Worm (Caenorhabditis elegans) whole organism, L4 larva: Measurements from ENCODE around the gene mpst-1.
A peak's percentile ranks its signal among the peaks of the same experiment; 100 is the strongest.

Experiments used
- F10B5.3 ChIP-seq: sonication (generic microtip); optimal IDR thresholded peaks from 2 replicates; lab custom pipeline; 2016; ENCODE audit warnings: mild to moderate bottlenecking, missing genetic modification characterization, missing compliant biosample characterization
- F26F4.8 ChIP-seq: fragments of 200-800 bp; sonication (Bioruptor generic); conservative IDR thresholded peaks from 2 replicates; pipeline ENCODE4 v1.3.6; 2022; ENCODE audit warnings: missing genetic modification characterization, missing compliant biosample characterization
- F37D6.2 ChIP-seq: sonication (generic microtip); optimal IDR thresholded peaks from 2 replicates; lab custom pipeline; 2016; ENCODE audit warnings: mild to moderate bottlenecking, missing genetic modification characterization, missing compliant biosample characterization
- F49E8.2 ChIP-seq: sonication (generic microtip); optimal IDR thresholded peaks from 2 replicates; lab custom pipeline; 2016; ENCODE audit warnings: missing compliant biosample characterization, mild to moderate bottlenecking, missing genetic modification characterization, borderline replicate concordance
- T26A8.4 ChIP-seq: fragments of 200-800 bp; sonication (Bioruptor generic); IDR thresholded peaks from 2 replicates; pipeline ENCODE4 v1.3.6; 2022; ENCODE audit warnings: missing genetic modification characterization, missing compliant biosample characterization
- Y75B8A.6 ChIP-seq: fragments of 200-800 bp; sonication (Bioruptor generic); IDR thresholded peaks from 2 replicates; pipeline ENCODE4 v1.3.6; 2022; ENCODE audit warnings: missing genetic modification reagents, missing genetic modification characterization, missing compliant biosample characterization
- ZK546.5 ChIP-seq, 2 experiments: sonication (generic microtip); optimal IDR thresholded peaks; 2 replicates each; lab custom pipeline; 2017; ENCODE audit warnings: missing biosample characterization in 2 of 2, missing genetic modification characterization in 2 of 2
- aha-1 ChIP-seq: fragments of 150-350 bp; peaks from one replicate; lab custom pipeline; 2014; ENCODE audit warnings: missing biosample characterization, missing genetic modification characterization
- aly-2 ChIP-seq: sonication (generic microtip); optimal IDR thresholded peaks from 2 replicates; lab custom pipeline; 2018; ENCODE audit warnings: missing biosample characterization, missing genetic modification characterization
- ama-1 ChIP-seq: fragments of 150-350 bp; optimal IDR thresholded peaks from 2 replicates; lab custom pipeline; 2014; ENCODE audit warnings: inconsistent platforms, mixed read lengths
- ceh-28 ChIP-seq: fragments of 150-350 bp; optimal IDR thresholded peaks from 2 replicates; lab custom pipeline; 2014; ENCODE audit warnings: missing biosample characterization, missing genetic modification reagents, missing genetic modification characterization
- ceh-32 ChIP-seq: sonication (generic microtip); optimal IDR thresholded peaks from 2 replicates; lab custom pipeline; 2016; ENCODE audit warnings: mild to moderate bottlenecking, missing genetic modification characterization, missing compliant biosample characterization; ENCODE audit not compliant: poor library complexity
- ceh-44 ChIP-seq: fragments of 200-800 bp; sonication (Bioruptor generic); IDR thresholded peaks from 2 replicates; pipeline ENCODE4 v1.3.6; 2022; ENCODE audit warnings: missing genetic modification reagents, missing genetic modification characterization, missing compliant biosample characterization
- ces-1 ChIP-seq: fragments of 150-350 bp; sonication (generic microtip); optimal IDR thresholded peaks from 4 replicates; lab custom pipeline; 2014; ENCODE audit warnings: missing biosample characterization, missing genetic modification reagents, missing genetic modification characterization
- daf-16 ChIP-seq, 3 experiments: sonication (generic microtip); optimal IDR thresholded peaks; 2 replicates each; lab custom pipeline; 2016 to 2017; ENCODE audit warnings: missing genetic modification characterization in 3 of 3, missing genetic modification reagents in 3 of 3, mild to moderate bottlenecking in 2 of 3, missing compliant biosample characterization in 2 of 3, missing biosample characterization in 1 of 3, moderate library complexity in 1 of 3
- daf-19 ChIP-seq: fragments of 200-800 bp; sonication (Bioruptor generic); conservative IDR thresholded peaks from 2 replicates; pipeline ENCODE4 v1.3.6; 2022; ENCODE audit warnings: missing genetic modification characterization, missing compliant biosample characterization
- daf-8 ChIP-seq: fragments of 200-800 bp; sonication (Bioruptor generic); IDR thresholded peaks from 2 replicates; pipeline ENCODE4 v1.3.6; 2022; ENCODE audit warnings: missing genetic modification characterization, missing compliant biosample characterization
- dmd-8 ChIP-seq: fragments of 200-800 bp; sonication (Bioruptor generic); IDR thresholded peaks from 2 replicates; pipeline ENCODE4 v1.3.6; 2022; ENCODE audit warnings: missing genetic modification characterization, missing compliant biosample characterization
- egl-27 ChIP-seq: sonication (generic microtip); optimal IDR thresholded peaks from 3 replicates; lab custom pipeline; 2017; ENCODE audit warnings: missing biosample characterization, missing genetic modification reagents, missing genetic modification characterization
- fkh-10 ChIP-seq: fragments of 150-350 bp; optimal IDR thresholded peaks from 2 replicates; lab custom pipeline; 2014; ENCODE audit warnings: missing biosample characterization, missing genetic modification reagents, missing genetic modification characterization
- fos-1 ChIP-seq: fragments of 150-350 bp; optimal IDR thresholded peaks from 2 replicates; lab custom pipeline; 2014; ENCODE audit warnings: missing biosample characterization, missing genetic modification characterization
- hlh-11 ChIP-seq: fragments of 200-800 bp; sonication (Bioruptor generic); optimal IDR thresholded peaks from 2 replicates; lab custom pipeline; 2018; ENCODE audit warnings: mild to moderate bottlenecking, missing genetic modification characterization, missing compliant biosample characterization
- hlh-30 ChIP-seq: sonication (generic microtip); optimal IDR thresholded peaks from 2 replicates; lab custom pipeline; 2017; ENCODE audit warnings: antibody characterized with exemption, mild to moderate bottlenecking, missing genetic modification characterization, missing compliant biosample characterization; ENCODE audit not compliant: insufficient read depth
- jun-1 ChIP-seq: fragments of 150-350 bp; optimal IDR thresholded peaks from 2 replicates; lab custom pipeline; 2014; ENCODE audit warnings: missing biosample characterization, missing genetic modification reagents, missing genetic modification characterization
- lin-1 ChIP-seq: fragments of 200-800 bp; sonication (Bioruptor generic); IDR thresholded peaks from 2 replicates; pipeline ENCODE4 v1.3.6; 2022; ENCODE audit warnings: missing genetic modification reagents, missing genetic modification characterization, missing compliant biosample characterization
- lin-13 ChIP-seq: fragments of 150-350 bp; optimal IDR thresholded peaks from 2 replicates; lab custom pipeline; 2014; ENCODE audit warnings: missing biosample characterization, missing genetic modification reagents, missing genetic modification characterization
- lin-15B ChIP-seq: fragments of 150-350 bp; sonication (generic microtip); optimal IDR thresholded peaks from 3 replicates; lab custom pipeline; 2014; ENCODE audit warnings: missing biosample characterization, missing genetic modification characterization
- madf-9 ChIP-seq: fragments of 200-800 bp; sonication (Bioruptor generic); conservative IDR thresholded peaks from 2 replicates; pipeline ENCODE4 v1.3.6; 2022; ENCODE audit warnings: missing genetic modification reagents, missing genetic modification characterization, missing compliant biosample characterization
- mdl-1 ChIP-seq, 2 experiments: fragments of 150-350 bp in 1 of 2; sonication (generic microtip) in 1 of 2; optimal IDR thresholded peaks; 2 replicates each; lab custom pipeline; 2014 to 2017; ENCODE audit warnings: missing biosample characterization in 2 of 2, missing genetic modification characterization in 2 of 2
- mxl-2 ChIP-seq: fragments of 200-800 bp; sonication (Bioruptor generic); conservative IDR thresholded peaks from 2 replicates; pipeline ENCODE4 v1.3.6; 2022; ENCODE audit warnings: missing genetic modification reagents, missing genetic modification characterization, missing compliant biosample characterization
- mxl-3 ChIP-seq: fragments of 200-800 bp; sonication (Bioruptor generic); optimal IDR thresholded peaks from 2 replicates; lab custom pipeline; 2018; ENCODE audit warnings: mild to moderate bottlenecking, missing genetic modification characterization, missing compliant biosample characterization
- nhr-10 ChIP-seq: fragments of 150-350 bp; optimal IDR thresholded peaks from 2 replicates; lab custom pipeline; 2014; ENCODE audit warnings: missing biosample characterization, missing genetic modification characterization
- nhr-42 ChIP-seq: fragments of 200-800 bp; sonication (Bioruptor generic); IDR thresholded peaks from 2 replicates; pipeline ENCODE4 v1.3.6; 2022; ENCODE audit warnings: missing genetic modification characterization, missing compliant biosample characterization
- nhr-76 ChIP-seq: fragments of 150-350 bp; optimal IDR thresholded peaks from 2 replicates; lab custom pipeline; 2014; ENCODE audit warnings: missing biosample characterization, missing genetic modification characterization
- pha-4 ChIP-seq, 2 experiments: fragments of 150-350 bp in 1 of 2; fragments of 200-800 bp in 1 of 2; sonication (Bioruptor generic) in 1 of 2; IDR thresholded peaks in 1 of 2; optimal IDR thresholded peaks in 1 of 2; 2 replicates each; pipeline versions ENCODE4 v1.3.6 to Lab custom; 2014 to 2022; ENCODE audit warnings: missing genetic modification characterization in 2 of 2, missing genetic modification reagents in 2 of 2, missing biosample characterization in 1 of 2, missing compliant biosample characterization in 1 of 2
- pqm-1 ChIP-seq: sonication (generic microtip); optimal IDR thresholded peaks from 2 replicates; lab custom pipeline; 2017; ENCODE audit warnings: missing biosample characterization, missing genetic modification characterization
- saeg-2 ChIP-seq: fragments of 200-800 bp; sonication (Bioruptor generic); IDR thresholded peaks from 2 replicates; pipeline ENCODE4 v1.3.6; 2022; ENCODE audit warnings: missing genetic modification reagents, missing genetic modification characterization, missing compliant biosample characterization
- skn-1 ChIP-seq: fragments of 150-350 bp; optimal IDR thresholded peaks from 2 replicates; lab custom pipeline; 2014; ENCODE audit warnings: missing biosample characterization, missing genetic modification characterization
- snpc-4 ChIP-seq: fragments of 150-350 bp; optimal IDR thresholded peaks from 2 replicates; lab custom pipeline; 2014; ENCODE audit warnings: missing biosample characterization, missing genetic modification characterization
- spr-1 ChIP-seq: sonication (generic microtip); optimal IDR thresholded peaks from 2 replicates; lab custom pipeline; 2016; ENCODE audit warnings: mild to moderate bottlenecking, missing genetic modification characterization, missing compliant biosample characterization
- spr-3 ChIP-seq: fragments of 200-800 bp; sonication (Bioruptor generic); optimal IDR thresholded peaks from 2 replicates; lab custom pipeline; 2018; ENCODE audit warnings: mild to moderate bottlenecking, missing genetic modification characterization, missing compliant biosample characterization
- tra-1 ChIP-seq: fragments of 200-800 bp; sonication (Bioruptor generic); IDR thresholded peaks from 2 replicates; pipeline ENCODE4 v1.3.6; 2022; ENCODE audit warnings: missing genetic modification reagents, missing genetic modification characterization, missing compliant biosample characterization
- unc-39 ChIP-seq: sonication (generic microtip); optimal IDR thresholded peaks from 2 replicates; lab custom pipeline; 2017; ENCODE audit warnings: missing biosample characterization, missing genetic modification characterization
- unc-62 ChIP-seq, 3 experiments: fragments of 150-350 bp in 1 of 3; sonication (generic microtip); optimal IDR thresholded peaks in 2 of 3; peaks in 1 of 3; 1 replicate in 1 of 3; 2 replicates in 2 of 3; lab custom pipeline; 2014 to 2017; ENCODE audit warnings: missing biosample characterization in 3 of 3, missing genetic modification characterization in 3 of 3, missing genetic modification reagents in 3 of 3, missing genotype in 1 of 3
- zfp-3 ChIP-seq: fragments of 200-800 bp; sonication (Bioruptor generic); conservative IDR thresholded peaks from 2 replicates; pipeline ENCODE4 v1.3.6; 2022; ENCODE audit warnings: missing genetic modification reagents, missing genetic modification characterization, missing compliant biosample characterization
- zip-11 ChIP-seq: fragments of 200-800 bp; sonication (Bioruptor generic); IDR thresholded peaks from 2 replicates; pipeline ENCODE4 v1.3.6; 2022; ENCODE audit warnings: missing genetic modification characterization, missing compliant biosample characterization
- zip-2 ChIP-seq: fragments of 150-350 bp; optimal IDR thresholded peaks from 2 replicates; lab custom pipeline; 2014; ENCODE audit warnings: missing biosample characterization, missing genetic modification characterization
- ztf-11 ChIP-seq: fragments of 150-350 bp; optimal IDR thresholded peaks from 2 replicates; lab custom pipeline; 2014; ENCODE audit warnings: missing biosample characterization, missing genetic modification characterization

Gene mpst-1

ce11 chrV:11797272-11797855 is 29.5 kb downstream of the mpst-1 start:
- TF ChIP-seq hlh-11 (peak; percentile 12), unc-62 (GFP tag; optimal IDR thresholded peaks at IDR 0.05 in 1 of 2; lab: Kevin White, UChicago) (no peak), unc-62 (tag; optimal IDR thresholded peaks at IDR 0.05; lab: Kevin White, UChicago) (no peak), mxl-3 (GFP tag; lab: Kevin White, UChicago) (peak; percentile 70), hlh-30 (tag; lab: Kevin White, UChicago) (peak; percentile 25)
- TF ChIP-seq, all 104 proteins: peak for 3

ce11 chrV:11796343-11796742 is 30.5 kb downstream of the mpst-1 start:
- no peak for TF ChIP-seq daf-8
- no peak for TF ChIP-seq ZK546.5 (tag; optimal IDR thresholded peaks at IDR 0.05; lab: Kevin White, UChicago)
- peak in 1 of 2 experiments; percentile 98 for TF ChIP-seq unc-62 (GFP tag; optimal IDR thresholded peaks at IDR 0.05 in 1 of 2; lab: Kevin White, UChicago)
- no peak for TF ChIP-seq unc-62 (tag; optimal IDR thresholded peaks at IDR 0.05; lab: Kevin White, UChicago)
- TF ChIP-seq T26A8.4 = no peak
- TF ChIP-seq F26F4.8 (GFP tag; lab: Robert Waterston, UW) = no peak
- TF ChIP-seq tra-1 (GFP tag; lab: Robert Waterston, UW) = 0 out of 2 replicates have a peak, but pooled peaks have one; percentile 14
- no peak for TF ChIP-seq nhr-76 (tag; lab: Kevin White, UChicago)
- TF ChIP-seq ceh-28 (tag; lab: Kevin White, UChicago) = no peak
- no peak for TF ChIP-seq aly-2
- no peak for TF ChIP-seq ces-1 (GFP tag; lab: Kevin White, UChicago)
- no peak for TF ChIP-seq aha-1 (tag; lab: Kevin White, UChicago)
- TF ChIP-seq zfp-3 = no peak
- no peak for TF ChIP-seq snpc-4 (tag; lab: Kevin White, UChicago)
- no peak for TF ChIP-seq F37D6.2
- no peak for TF ChIP-seq ama-1 (lab: Kevin White, UChicago)
- peak; percentile 29 for TF ChIP-seq mxl-3 (GFP tag; lab: Kevin White, UChicago)
- no peak for TF ChIP-seq ceh-44
- TF ChIP-seq egl-27 (tag; lab: Kevin White, UChicago) = no peak
- TF ChIP-seq mxl-2 (GFP tag; lab: Robert Waterston, UW) = no peak
- no peak for TF ChIP-seq daf-16 (GFP tag; optimal IDR thresholded peaks at IDR 0.05; lab: Kevin White, UChicago)
- TF ChIP-seq daf-16 (tag; optimal IDR thresholded peaks at IDR 0.05; lab: Kevin White, UChicago) = no peak
- TF ChIP-seq spr-1 (tag; lab: Kevin White, UChicago) = no peak
- peak; percentile 18 for TF ChIP-seq hlh-11
- no peak for TF ChIP-seq pqm-1 (tag; lab: Kevin White, UChicago)
- TF ChIP-seq fos-1 (tag; lab: Kevin White, UChicago) = no peak
- TF ChIP-seq unc-39 (tag; lab: Kevin White, UChicago) = no peak
- TF ChIP-seq ztf-11 (tag; lab: Kevin White, UChicago) = no peak
- TF ChIP-seq F10B5.3 (tag; lab: Kevin White, UChicago) = no peak
- TF ChIP-seq daf-19 (GFP tag; lab: Robert Waterston, UW) = no peak
- TF ChIP-seq Y75B8A.6 (GFP tag; lab: Robert Waterston, UW) = no peak
- no peak for TF ChIP-seq F49E8.2
- no peak for TF ChIP-seq zip-11 (GFP tag; lab: Robert Waterston, UW)
- TF ChIP-seq lin-15B (tag; lab: Kevin White, UChicago) = no peak
- no peak for TF ChIP-seq lin-1
- no peak for TF ChIP-seq pha-4 (GFP tag; IDR thresholded peaks at IDR 0.05; lab: Robert Waterston, UW)
- TF ChIP-seq pha-4 (tag; optimal IDR thresholded peaks at IDR 0.05; lab: Kevin White, UChicago) = no peak
- no peak for TF ChIP-seq nhr-42 (GFP tag; lab: Robert Waterston, UW)
- TF ChIP-seq zip-2 (tag; lab: Kevin White, UChicago) = no peak
- no peak for TF ChIP-seq ceh-32 (tag; lab: Kevin White, UChicago)
- TF ChIP-seq lin-13 (GFP tag; lab: Kevin White, UChicago) = no peak
- no peak for TF ChIP-seq jun-1 (tag; lab: Kevin White, UChicago)
- no peak for TF ChIP-seq skn-1
- TF ChIP-seq spr-3 (GFP tag; lab: Kevin White, UChicago) = no peak
- no peak for TF ChIP-seq saeg-2
- TF ChIP-seq mdl-1 (tag; optimal IDR thresholded peaks at IDR 0.05; lab: Kevin White, UChicago) = peak in 1 of 2 experiments; percentile 30
- no peak for TF ChIP-seq fkh-10 (GFP tag; lab: Kevin White, UChicago)
- TF ChIP-seq madf-9 (GFP tag; lab: Robert Waterston, UW) = no peak
- no peak for TF ChIP-seq dmd-8 (GFP tag; lab: Robert Waterston, UW)
- TF ChIP-seq nhr-10 (tag; lab: Kevin White, UChicago) = no peak
